Worm (Caenorhabditis elegans): ENCODE results near the gene Y37A1A.3.

Y37A1A.3 gene

ce11 chrIV:13878738-13879137 is 23.9 kb downstream of the Y37A1A.3 start:
- TF ChIP-seq nfya-1 (tag; optimal IDR thresholded peaks at IDR 0.05) (peak; percentile 64), ceh-45 (GFP tag; IDR thresholded peaks at IDR 0.05) (no peak)

ce11 chrIV:13878123-13878522 is 24.6 kb downstream of the Y37A1A.3 start:
- no peak for TF ChIP-seq ceh-6 (GFP tag; optimal IDR thresholded peaks at IDR 0.05)
- TF ChIP-seq nfya-1 (tag; optimal IDR thresholded peaks at IDR 0.05) = peak; percentile 39

DNA sequence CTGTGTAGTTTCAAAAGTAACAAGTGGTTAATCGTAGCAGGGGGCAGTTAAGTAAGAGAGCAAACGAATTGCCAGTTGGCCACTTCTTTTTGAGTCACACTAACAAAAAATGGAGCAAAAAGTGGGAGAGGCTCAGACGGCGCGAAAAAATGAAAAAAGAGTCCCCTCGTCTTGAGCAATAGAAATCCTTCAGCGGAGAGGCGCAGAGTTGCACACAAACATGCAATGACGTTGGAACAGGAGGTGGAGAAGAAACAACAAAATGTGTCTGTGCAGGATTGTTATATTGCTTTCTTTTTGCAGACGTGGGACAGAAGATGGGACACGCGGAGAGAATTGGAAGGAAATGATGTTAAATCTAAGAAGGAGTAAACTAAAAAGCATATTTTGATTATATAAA is 25.0 kb downstream of the Y37A1A.3 start:
- TF ChIP-seq ceh-31 (tag; optimal IDR thresholded peaks at IDR 0.05) (peak; percentile 34), ref-2 (tag; optimal IDR thresholded peaks at IDR 0.05) (no peak), ceh-18 (tag; optimal IDR thresholded peaks at IDR 0.05) (peak; percentile 51), nfya-1 (tag; optimal IDR thresholded peaks at IDR 0.05) (peak; percentile 8), tbx-2 (tag; optimal IDR thresholded peaks at IDR 0.05) (peak; percentile 20), unc-42 (tag; optimal IDR thresholded peaks at IDR 0.05) (peak; percentile 59), F13H6.1 (tag; optimal IDR thresholded peaks at IDR 0.05) (no peak)

- TF ChIP-seq nfya-1 (tag; optimal IDR thresholded peaks at IDR 0.05) (peak; percentile 90), tbx-7 (tag; optimal IDR thresholded peaks at IDR 0.05) (no peak)
Measured at ce11 chrIV:13876565-13877153, 26.0 kb downstream of the Y37A1A.3 start, which contains the start of gene prdh-1. prdh-1 (minus strand) TSS chrIV:13876615.

DNA sequence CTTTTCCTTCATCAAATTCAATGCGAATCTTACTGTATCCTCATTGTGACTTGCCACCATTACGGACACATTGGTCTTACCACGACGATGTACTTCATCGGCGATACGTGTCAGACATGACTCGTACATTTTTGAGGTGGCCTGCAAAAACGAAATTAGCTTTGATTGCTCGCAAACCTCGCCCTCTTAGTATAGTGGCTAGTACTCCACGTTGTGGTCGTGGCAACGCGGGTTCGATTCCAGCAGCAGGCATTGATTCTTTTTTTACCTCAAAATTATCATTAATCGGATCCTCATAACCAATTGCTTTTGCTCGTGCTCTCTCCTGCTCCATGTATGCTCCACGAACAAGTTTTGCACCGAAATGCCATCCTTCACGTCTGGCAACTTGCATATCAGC is 32.6 kb downstream of the Y37A1A.3 start:
- TF ChIP-seq unc-55 (GFP tag; optimal IDR thresholded peaks at IDR 0.05) (no peak), nhr-232 (tag; optimal IDR thresholded peaks at IDR 0.05) (no peak)

ce11 chrIV:13866754-13867153 is 35.9 kb downstream of the Y37A1A.3 start, which contains the start of gene B0513.90:
B0513.90 (plus strand) TSS chrIV:13867054.
- TF ChIP-seq unc-86 (tag; optimal IDR thresholded peaks at IDR 0.05) (no peak), mec-3 (tag; optimal IDR thresholded peaks at IDR 0.05; ENCODE audit: borderline replicate concordance) (no peak), ceh-2 (tag; optimal IDR thresholded peaks at IDR 0.05) (no peak), fkh-10 (GFP tag; optimal IDR thresholded peaks at IDR 0.05) (no peak), ceh-9 (tag; optimal IDR thresholded peaks at IDR 0.05) (no peak), K02D7.2 (tag; optimal IDR thresholded peaks at IDR 0.05) (no peak), C08G9.2 (tag; optimal IDR thresholded peaks at IDR 0.05) (no peak), ref-2 (tag; optimal IDR thresholded peaks at IDR 0.05) (no peak)

ce11 chrIV:13865172-13865571 is 37.5 kb downstream of the Y37A1A.3 start, which contains the start of gene vamp-8:
vamp-8 (minus strand) TSS chrIV:13865196.
- TF ChIP-seq rnt-1 (tag; optimal IDR thresholded peaks at IDR 0.05) (no peak), ets-4 (tag; optimal IDR thresholded peaks at IDR 0.05) (no peak), hlh-13 (GFP tag; optimal IDR thresholded peaks at IDR 0.05) (no peak), unc-3 (GFP tag; conservative IDR thresholded peaks at IDR 0.05) (no peak), unc-3 (tag; optimal IDR thresholded peaks at IDR 0.05) (no peak), elt-4 (tag; optimal IDR thresholded peaks at IDR 0.05) (no peak), dmd-4 (tag; optimal IDR thresholded peaks at IDR 0.05; ENCODE audit: borderline replicate concordance) (no peak), ceh-31 (tag; optimal IDR thresholded peaks at IDR 0.05) (no peak), pag-3 (tag; optimal IDR thresholded peaks at IDR 0.05; ENCODE audit: borderline replicate concordance) (no peak), pha-4 (tag; optimal IDR thresholded peaks at IDR 0.05) (no peak), pros-1 (tag; optimal IDR thresholded peaks at IDR 0.05) (no peak), Y22D7AL.16 (tag; optimal IDR thresholded peaks at IDR 0.05) (no peak), ceh-22 (tag; optimal IDR thresholded peaks at IDR 0.05) (no peak)

All from whole organism, late embryonic.